Worm (Caenorhabditis elegans) whole organism, mixed stage, embryonic: ENCODE measurements around the gene F39D8.3.

Experiments used
- M03D4.4 ChIP-seq: sonication (generic microtip); optimal IDR thresholded peaks from 2 replicates; lab custom pipeline; 2017; ENCODE audit warnings: mild to moderate bottlenecking, missing genetic modification characterization, missing compliant biosample characterization
- bed-3 ChIP-seq: fragments of 200-800 bp; sonication (Bioruptor generic); optimal IDR thresholded peaks from 3 replicates; lab custom pipeline; 2018; ENCODE audit warnings: mild to moderate bottlenecking, missing genetic modification characterization, moderate library complexity, missing compliant biosample characterization
- blmp-1 ChIP-seq: fragments of 150-350 bp; optimal IDR thresholded peaks from 2 replicates; lab custom pipeline; 2014; ENCODE audit warnings: missing biosample characterization, missing genetic modification characterization
- ceh-43 ChIP-seq: fragments of 200-800 bp; sonication (Bioruptor generic); optimal IDR thresholded peaks from 2 replicates; lab custom pipeline; 2018; ENCODE audit warnings: mild to moderate bottlenecking, missing genetic modification characterization, moderate library complexity, missing compliant biosample characterization
- ceh-83 ChIP-seq: fragments of 200-800 bp; sonication (Bioruptor generic); optimal IDR thresholded peaks from 2 replicates; lab custom pipeline; 2018; ENCODE audit warnings: mild to moderate bottlenecking, missing genetic modification characterization, missing compliant biosample characterization
- ces-1 ChIP-seq: fragments of 150-350 bp; optimal IDR thresholded peaks from 2 replicates; lab custom pipeline; 2014; ENCODE audit warnings: missing biosample characterization, missing genetic modification reagents, missing genetic modification characterization
- cnd-1 ChIP-seq: fragments of 200-800 bp; sonication (Bioruptor generic); optimal IDR thresholded peaks from 2 replicates; lab custom pipeline; 2018; ENCODE audit warnings: mild to moderate bottlenecking, missing genetic modification characterization, missing compliant biosample characterization
- elt-1 ChIP-seq: sonication (generic microtip); optimal IDR thresholded peaks from 2 replicates; lab custom pipeline; 2017; ENCODE audit warnings: missing genetic modification characterization, mild to moderate bottlenecking, missing compliant biosample characterization, antibody characterized with exemption, moderate library complexity, borderline replicate concordance; ENCODE audit not compliant: insufficient read depth
- elt-3 ChIP-seq: fragments of 150-350 bp; optimal IDR thresholded peaks from 2 replicates; lab custom pipeline; 2014; ENCODE audit warnings: missing biosample characterization, missing genetic modification characterization
- flh-1 ChIP-seq: fragments of 200-800 bp; sonication (Bioruptor generic); optimal IDR thresholded peaks from 2 replicates; lab custom pipeline; 2018; ENCODE audit warnings: mild to moderate bottlenecking, missing genetic modification characterization, moderate library complexity, missing compliant biosample characterization
- hlh-1 ChIP-seq: fragments of 150-350 bp; optimal IDR thresholded peaks from 2 replicates; lab custom pipeline; 2014; ENCODE audit warnings: missing biosample characterization, missing genetic modification reagents, missing genetic modification characterization
- lin-13 ChIP-seq: fragments of 150-350 bp; optimal IDR thresholded peaks from 2 replicates; lab custom pipeline; 2014; ENCODE audit warnings: missing biosample characterization, missing genetic modification characterization
- lsy-2 ChIP-seq: fragments of 150-350 bp; optimal IDR thresholded peaks from 2 replicates; lab custom pipeline; 2014; ENCODE audit warnings: missing biosample characterization, missing genetic modification characterization
- mab-5 ChIP-seq: fragments of 150-350 bp; optimal IDR thresholded peaks from 2 replicates; lab custom pipeline; 2014; ENCODE audit warnings: missing biosample characterization, missing genetic modification characterization
- mls-2 ChIP-seq: sonication (generic microtip); optimal IDR thresholded peaks from 2 replicates; lab custom pipeline; 2016; ENCODE audit warnings: mild to moderate bottlenecking, missing genetic modification characterization, moderate library complexity, missing compliant biosample characterization
- nhr-12 ChIP-seq: fragments of 150-350 bp; optimal IDR thresholded peaks from 2 replicates; lab custom pipeline; 2014; ENCODE audit warnings: missing biosample characterization, missing genetic modification characterization
- nhr-237 ChIP-seq: fragments of 150-350 bp; optimal IDR thresholded peaks from 2 replicates; lab custom pipeline; 2014; ENCODE audit warnings: missing biosample characterization, missing genetic modification characterization
- nhr-28 ChIP-seq: fragments of 150-350 bp; optimal IDR thresholded peaks from 2 replicates; lab custom pipeline; 2014; ENCODE audit warnings: missing biosample characterization, missing genetic modification characterization
- nhr-76 ChIP-seq: sonication (generic microtip); optimal IDR thresholded peaks from 2 replicates; lab custom pipeline; 2017; ENCODE audit warnings: missing biosample characterization, missing genetic modification characterization
- pha-4 ChIP-seq: fragments of 150-350 bp; optimal IDR thresholded peaks from 2 replicates; lab custom pipeline; 2018; ENCODE audit warnings: missing biosample characterization, missing genetic modification reagents, missing genetic modification characterization
- sem-2 ChIP-seq: fragments of 200-800 bp; sonication (Bioruptor generic); optimal IDR thresholded peaks from 2 replicates; lab custom pipeline; 2018; ENCODE audit warnings: mild to moderate bottlenecking, missing genetic modification characterization, missing compliant biosample characterization
- snpc-4 ChIP-seq: fragments of 150-350 bp; optimal IDR thresholded peaks from 2 replicates; lab custom pipeline; 2014; ENCODE audit warnings: missing biosample characterization, missing genetic modification characterization
- sptf-1 ChIP-seq: sonication (generic microtip); optimal IDR thresholded peaks from 2 replicates; lab custom pipeline; 2017; ENCODE audit warnings: mild to moderate bottlenecking, missing genetic modification characterization, moderate library complexity, missing compliant biosample characterization
- tbx-8 ChIP-seq: fragments of 200-800 bp; sonication (Bioruptor generic); optimal IDR thresholded peaks from 2 replicates; lab custom pipeline; 2018; ENCODE audit warnings: mild to moderate bottlenecking, missing genetic modification characterization, moderate library complexity, missing compliant biosample characterization
- unc-120 ChIP-seq: sonication (generic microtip); optimal IDR thresholded peaks from 2 replicates; lab custom pipeline; 2017; ENCODE audit warnings: missing genetic modification characterization, missing compliant biosample characterization; ENCODE audit not compliant: poor library complexity, severe bottlenecking
- unc-39 ChIP-seq: fragments of 150-350 bp; optimal IDR thresholded peaks from 2 replicates; lab custom pipeline; 2014; ENCODE audit warnings: missing biosample characterization, missing genetic modification characterization
- unc-62 ChIP-seq: fragments of 150-350 bp; optimal IDR thresholded peaks from 2 replicates; lab custom pipeline; 2014; ENCODE audit warnings: missing biosample characterization, missing genetic modification reagents, missing genetic modification characterization
- zip-8 ChIP-seq: fragments of 150-350 bp; optimal IDR thresholded peaks from 2 replicates; lab custom pipeline; 2014; ENCODE audit warnings: missing biosample characterization, missing genetic modification characterization
- ztf-11 ChIP-seq: fragments of 150-350 bp; optimal IDR thresholded peaks from 2 replicates; lab custom pipeline; 2014; ENCODE audit warnings: missing biosample characterization, missing genetic modification characterization

F39D8.3 gene

ce11 chrX:15408577-15408976 lies 12.2 kb upstream of the F39D8.3 start:
- no peak for TF ChIP-seq mab-5 (tag; lab: Kevin White, UChicago)
- no peak for TF ChIP-seq pha-4 (tag; lab: Kevin White, UChicago)
- TF ChIP-seq unc-39 (tag; lab: Kevin White, UChicago): no peak
- no peak for TF ChIP-seq nhr-12 (tag; lab: Kevin White, UChicago)
- TF ChIP-seq cnd-1: no peak
- TF ChIP-seq sem-2 (GFP tag; lab: Kevin White, UChicago): no peak
- TF ChIP-seq bed-3: no peak
- no peak for TF ChIP-seq tbx-8 (GFP tag; lab: Kevin White, UChicago)
- no peak for TF ChIP-seq nhr-28 (tag; lab: Kevin White, UChicago)
- no peak for TF ChIP-seq zip-8 (tag; lab: Kevin White, UChicago)
- TF ChIP-seq M03D4.4 (tag; lab: Kevin White, UChicago): no peak
- no peak for TF ChIP-seq lin-13
- no peak for TF ChIP-seq elt-3
- TF ChIP-seq ztf-11: no peak
- no peak for TF ChIP-seq ces-1 (GFP tag; lab: Kevin White, UChicago)
- no peak for TF ChIP-seq sptf-1 (tag; lab: Kevin White, UChicago)
- no peak for TF ChIP-seq nhr-237 (tag; lab: Kevin White, UChicago)
- TF ChIP-seq blmp-1 (tag; lab: Kevin White, UChicago): no peak
- no peak for TF ChIP-seq flh-1 (GFP tag; lab: Kevin White, UChicago)
- TF ChIP-seq mls-2: no peak

- TF ChIP-seq ces-1 (GFP tag; lab: Kevin White, UChicago) (no peak), ztf-11 (no peak), unc-120 (tag; lab: Kevin White, UChicago) (no peak), bed-3 (no peak), hlh-1 (tag; lab: Kevin White, UChicago) (no peak)
Measured at ce11 chrX:15415226-15415625, 5.5 kb upstream of the F39D8.3 start, which contains the start of gene pqn-36. Gene pqn-36, minus strand, starts transcription at chrX:15415493.

ce11 chrX:15423708-15424423 lies 3.1 kb downstream of the F39D8.3 start:
- TF ChIP-seq hlh-1 (tag; lab: Kevin White, UChicago) (no peak), ceh-83 (GFP tag; lab: Kevin White, UChicago) (no peak), sem-2 (GFP tag; lab: Kevin White, UChicago) (no peak), unc-120 (tag; lab: Kevin White, UChicago) (no peak), nhr-76 (tag; lab: Kevin White, UChicago) (no peak), nhr-12 (tag; lab: Kevin White, UChicago) (no peak), elt-3 (no peak), lsy-2 (tag; lab: Kevin White, UChicago) (no peak), nhr-28 (tag; lab: Kevin White, UChicago) (no peak), ces-1 (GFP tag; lab: Kevin White, UChicago) (no peak), ceh-43 (GFP tag; lab: Kevin White, UChicago) (no peak), mls-2 (no peak), unc-62 (GFP tag; lab: Kevin White, UChicago) (no peak)

- TF ChIP-seq blmp-1 (tag; lab: Kevin White, UChicago) (peak; percentile 20), unc-62 (GFP tag; lab: Kevin White, UChicago) (no peak)
- TF ChIP-seq, all 35 proteins: peak for 1
Measured at ce11 chrX:15427931-15428330, 7.2 kb downstream of the F39D8.3 start, which contains the start of gene nas-13. Gene nas-13, minus strand, starts transcription at chrX:15428253.

ce11 chrX:15430983-15431382 lies 10.2 kb downstream of the F39D8.3 start, which contains the start of gene blos-8:
Gene blos-8, minus strand, starts transcription at chrX:15431198.
- TF ChIP-seq zip-8 (tag; lab: Kevin White, UChicago) (no peak), snpc-4 (tag; lab: Kevin White, UChicago) (no peak), ces-1 (GFP tag; lab: Kevin White, UChicago) (peak; percentile 66)

- TF ChIP-seq mls-2 (no peak), elt-1 (no peak), M03D4.4 (tag; lab: Kevin White, UChicago) (no peak), blmp-1 (tag; lab: Kevin White, UChicago) (no peak), lin-13 (no peak), ceh-83 (GFP tag; lab: Kevin White, UChicago) (no peak), elt-3 (no peak), nhr-12 (tag; lab: Kevin White, UChicago) (no peak), zip-8 (tag; lab: Kevin White, UChicago) (no peak)
Measured at ce11 chrX:15433487-15433886, 12.7 kb downstream of the F39D8.3 start, which contains the start of gene flp-32. Gene flp-32, plus strand, starts transcription at chrX:15433787.
